Worm (Caenorhabditis elegans): Measurements from ENCODE around the gene cyn-4.

cyn-4 gene

ce11 chrII:10824046-10824445 lies 48.4 kb downstream of the cyn-4 start, which contains the start of the genes R06F6.12 and mix-1:
Gene R06F6.12, minus strand, starts transcription at chrII:10824081.
Gene mix-1, plus strand, starts transcription at chrII:10824246.
- TF ChIP-seq elt-1 (tag; optimal IDR thresholded peaks at IDR 0.05) (no peak), fos-1 (tag; optimal IDR thresholded peaks at IDR 0.05) (no peak), nhr-129 (tag; optimal IDR thresholded peaks at IDR 0.05) (peak; percentile 48), gmeb-1 (tag; optimal IDR thresholded peaks at IDR 0.05) (peak; percentile 83), lin-11 (tag; optimal IDR thresholded peaks at IDR 0.05) (peak; percentile 36), R02D3.7 (tag; optimal IDR thresholded peaks at IDR 0.05) (no peak), unc-55 (GFP tag; optimal IDR thresholded peaks at IDR 0.05) (peak; percentile 85), crh-2 (tag; optimal IDR thresholded peaks at IDR 0.05) (peak; percentile 21), nhr-25 (tag; optimal IDR thresholded peaks at IDR 0.05) (peak; percentile 45), ztf-1 (GFP tag; conservative IDR thresholded peaks at IDR 0.05) (no peak), nhr-21 (tag; optimal IDR thresholded peaks at IDR 0.05) (peak; percentile 31), sma-3 (GFP tag; optimal IDR thresholded peaks at IDR 0.05) (peak; percentile 29), F13H6.1 (tag; optimal IDR thresholded peaks at IDR 0.05) (peak; percentile 20), lsy-2 (tag; optimal IDR thresholded peaks at IDR 0.05) (peak; percentile 54 to 83), lin-13 (GFP tag; optimal IDR thresholded peaks at IDR 0.05) (peak; percentile 30), Y55F3AM.14 (GFP tag; optimal IDR thresholded peaks at IDR 0.05) (no peak), ama-1 (optimal IDR thresholded peaks at IDR 0.05) (peak; percentile 30), nhr-237 (tag; optimal IDR thresholded peaks at IDR 0.05) (no peak), C34F6.9 (tag; optimal IDR thresholded peaks at IDR 0.05) (peak; percentile 64), sma-9 (GFP tag; optimal IDR thresholded peaks at IDR 0.05) (peak; percentile 41), sma-9 (tag; optimal IDR thresholded peaks at IDR 0.05) (no peak), nhr-12 (tag; optimal IDR thresholded peaks at IDR 0.05) (no peak), ztf-4 (tag; optimal IDR thresholded peaks at IDR 0.05) (peak; percentile 23)
